Worm (Caenorhabditis elegans): ENCODE data around the gene ubh-2.

Gene ubh-2

DNA sequence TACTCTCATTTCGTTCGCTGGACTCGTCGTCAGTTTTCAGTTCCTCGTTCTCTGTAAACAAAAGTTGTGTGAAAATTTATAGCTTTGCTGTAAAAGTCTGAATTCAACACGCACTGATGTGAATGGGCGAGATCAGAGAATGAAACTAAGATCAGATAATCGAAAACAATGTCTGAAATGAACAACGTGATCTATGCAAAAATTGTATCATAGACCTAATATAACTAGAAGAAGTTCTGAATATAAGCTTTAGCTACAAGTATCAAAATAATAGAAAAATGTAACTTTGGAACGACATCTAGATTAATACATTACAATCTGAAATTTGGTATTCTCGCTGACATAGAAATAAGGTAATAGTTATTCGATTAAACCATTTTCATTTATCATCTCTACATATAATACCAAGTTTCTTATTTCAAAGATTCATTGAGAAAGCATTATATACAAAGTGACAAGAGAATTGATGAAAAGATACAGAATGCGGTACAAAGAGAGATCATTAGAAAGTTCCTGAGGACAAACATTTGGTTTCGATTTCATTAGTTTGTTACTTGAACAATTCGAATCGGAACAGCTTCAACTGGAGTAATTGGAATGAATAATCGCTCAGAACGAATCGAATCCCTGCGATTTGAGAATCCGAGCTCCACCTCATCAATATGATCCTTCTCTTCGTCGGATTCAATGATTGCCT, 5.3 kb downstream of the ubh-2 start, which contains the start of gene moc-2:
Gene moc-2 (minus strand): TSS at position 51 of the 697 bp plus-strand sequence.
- TF ChIP-seq aly-1 (tag; optimal IDR thresholded peaks at IDR 0.05), result no peak
- no peak for TF ChIP-seq tbx-37 (GFP tag; conservative IDR thresholded peaks at IDR 0.05)
- TF ChIP-seq sea-1 (GFP tag; conservative IDR thresholded peaks at IDR 0.05), result no peak
- no peak for TF ChIP-seq ceh-13 (GFP tag; optimal IDR thresholded peaks at IDR 0.05)
- TF ChIP-seq ceh-36 (tag; optimal IDR thresholded peaks at IDR 0.05), result no peak
- TF ChIP-seq tbx-11 (GFP tag; IDR thresholded peaks at IDR 0.05), result no peak
- no peak for TF ChIP-seq B0310.2 (tag; optimal IDR thresholded peaks at IDR 0.05)
- no peak for TF ChIP-seq hnd-1 (tag; optimal IDR thresholded peaks at IDR 0.05)
- TF ChIP-seq ets-7 (tag; optimal IDR thresholded peaks at IDR 0.05), result no peak
- TF ChIP-seq pes-1 (GFP tag; IDR thresholded peaks at IDR 0.05), result no peak
- no peak for TF ChIP-seq tra-4 (tag; optimal IDR thresholded peaks at IDR 0.05)
- TF ChIP-seq hmg-4 (GFP tag; optimal IDR thresholded peaks at IDR 0.05), result no peak
- TF ChIP-seq hmbx-1 (tag; optimal IDR thresholded peaks at IDR 0.05), result no peak

DNA sequence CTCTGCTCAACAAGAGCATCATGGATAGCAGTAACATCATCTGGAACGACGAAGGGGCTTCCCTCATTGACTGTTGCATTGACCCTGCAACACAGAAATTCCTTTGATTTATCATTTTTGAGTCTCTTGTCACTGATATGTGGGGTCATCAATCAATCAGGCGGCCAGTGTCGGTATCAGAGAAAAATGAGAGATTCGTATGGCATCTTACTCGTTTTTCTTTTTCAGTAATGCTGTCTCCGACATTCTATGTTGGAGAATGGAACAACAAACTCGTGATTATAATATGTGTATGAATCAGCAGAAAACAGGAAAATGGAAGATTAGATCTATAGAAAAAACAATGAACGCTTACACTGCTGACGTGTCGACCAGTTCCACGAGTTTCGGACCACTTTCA, 6.5 kb downstream of the ubh-2 start:
- TF ChIP-seq aly-1 (tag; optimal IDR thresholded peaks at IDR 0.05), result no peak
- TF ChIP-seq pes-1 (GFP tag; IDR thresholded peaks at IDR 0.05), result no peak
- no peak for TF ChIP-seq B0310.2 (tag; optimal IDR thresholded peaks at IDR 0.05)
- no peak for TF ChIP-seq hnd-1 (tag; optimal IDR thresholded peaks at IDR 0.05)
- no peak for TF ChIP-seq flt-1 (GFP tag; IDR thresholded peaks at IDR 0.05)
- TF ChIP-seq hmg-4 (GFP tag; optimal IDR thresholded peaks at IDR 0.05), result no peak
- TF ChIP-seq ama-1 (optimal IDR thresholded peaks at IDR 0.05), result no peak
- no peak for TF ChIP-seq ceh-13 (GFP tag; optimal IDR thresholded peaks at IDR 0.05)
- no peak for TF ChIP-seq ceh-36 (tag; optimal IDR thresholded peaks at IDR 0.05)
- TF ChIP-seq tra-4 (tag; optimal IDR thresholded peaks at IDR 0.05), result no peak
- no peak for TF ChIP-seq hmbx-1 (tag; optimal IDR thresholded peaks at IDR 0.05)
- TF ChIP-seq tbx-37 (GFP tag; conservative IDR thresholded peaks at IDR 0.05), result no peak
- no peak for TF ChIP-seq ets-7 (tag; optimal IDR thresholded peaks at IDR 0.05)
- TF ChIP-seq scrt-1 (GFP tag; IDR thresholded peaks at IDR 0.05), result no peak
- no peak for TF ChIP-seq tbx-11 (GFP tag; IDR thresholded peaks at IDR 0.05)
- TF ChIP-seq F13C5.2 (tag; optimal IDR thresholded peaks at IDR 0.05), result no peak
- TF ChIP-seq sea-1 (GFP tag; conservative IDR thresholded peaks at IDR 0.05), result no peak

DNA sequence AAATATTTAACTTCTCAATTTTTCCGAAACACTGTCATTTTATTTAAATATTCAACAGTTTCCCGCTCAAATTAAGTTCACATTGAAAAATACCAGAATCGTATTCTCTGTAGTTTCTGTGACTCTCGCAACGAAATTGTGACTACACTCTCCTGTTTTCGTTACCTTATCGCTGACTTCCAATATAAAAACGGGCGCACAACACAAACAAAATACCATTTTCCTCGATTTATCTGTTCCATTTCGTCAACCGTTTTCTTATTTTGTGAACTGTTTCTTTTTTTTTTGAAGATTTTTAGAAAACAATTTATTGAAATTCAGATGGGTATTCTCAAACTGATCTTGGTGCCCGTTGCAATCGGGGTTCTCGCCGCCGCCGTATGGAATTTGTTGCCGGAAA, 10.7 kb downstream of the ubh-2 start, which contains the start of gene W01A11.1:
Gene W01A11.1 (plus strand): TSS at position 322 of the 400 bp plus-strand sequence.
- TF ChIP-seq scrt-1 (GFP tag; IDR thresholded peaks at IDR 0.05) (no peak), F13C5.2 (tag; optimal IDR thresholded peaks at IDR 0.05) (no peak), hmg-4 (GFP tag; optimal IDR thresholded peaks at IDR 0.05) (no peak), flt-1 (GFP tag; IDR thresholded peaks at IDR 0.05) (no peak), tbx-37 (GFP tag; conservative IDR thresholded peaks at IDR 0.05) (no peak), aly-1 (tag; optimal IDR thresholded peaks at IDR 0.05) (no peak), tbx-11 (GFP tag; IDR thresholded peaks at IDR 0.05) (no peak), B0310.2 (tag; optimal IDR thresholded peaks at IDR 0.05) (no peak), hmbx-1 (tag; optimal IDR thresholded peaks at IDR 0.05) (no peak), ceh-13 (GFP tag; optimal IDR thresholded peaks at IDR 0.05) (no peak), pes-1 (GFP tag; IDR thresholded peaks at IDR 0.05) (no peak), ceh-36 (tag; optimal IDR thresholded peaks at IDR 0.05) (no peak), tra-4 (tag; optimal IDR thresholded peaks at IDR 0.05) (no peak), ets-7 (tag; optimal IDR thresholded peaks at IDR 0.05) (no peak), ama-1 (optimal IDR thresholded peaks at IDR 0.05) (no peak), hnd-1 (tag; optimal IDR thresholded peaks at IDR 0.05) (no peak), sea-1 (GFP tag; conservative IDR thresholded peaks at IDR 0.05) (no peak)

DNA sequence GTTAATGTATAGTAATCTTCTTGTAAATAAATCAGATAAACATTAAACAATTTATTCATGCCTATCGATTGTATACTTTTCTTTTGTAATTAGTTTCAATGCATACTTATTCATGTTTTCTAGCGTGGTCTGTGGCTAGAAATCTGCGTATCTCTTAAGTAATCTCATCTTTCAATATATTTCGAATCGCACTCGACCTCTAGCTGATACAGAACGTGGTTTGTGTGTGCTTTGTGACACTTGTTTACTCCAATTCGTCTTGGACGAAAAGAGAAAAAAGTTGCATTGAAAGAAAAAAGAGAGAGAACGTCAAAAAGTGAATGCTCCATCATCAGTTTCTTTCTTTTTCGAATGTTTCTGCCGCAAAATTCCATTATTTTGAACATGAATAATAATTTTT, 11.2 kb downstream of the ubh-2 start:
- TF ChIP-seq aly-1 (tag; optimal IDR thresholded peaks at IDR 0.05) (no peak), hmg-4 (GFP tag; optimal IDR thresholded peaks at IDR 0.05) (no peak), ama-1 (optimal IDR thresholded peaks at IDR 0.05) (no peak), tbx-37 (GFP tag; conservative IDR thresholded peaks at IDR 0.05) (no peak), sea-1 (GFP tag; conservative IDR thresholded peaks at IDR 0.05) (no peak), ets-7 (tag; optimal IDR thresholded peaks at IDR 0.05) (no peak), F13C5.2 (tag; optimal IDR thresholded peaks at IDR 0.05) (no peak), hmbx-1 (tag; optimal IDR thresholded peaks at IDR 0.05) (no peak)

DNA sequence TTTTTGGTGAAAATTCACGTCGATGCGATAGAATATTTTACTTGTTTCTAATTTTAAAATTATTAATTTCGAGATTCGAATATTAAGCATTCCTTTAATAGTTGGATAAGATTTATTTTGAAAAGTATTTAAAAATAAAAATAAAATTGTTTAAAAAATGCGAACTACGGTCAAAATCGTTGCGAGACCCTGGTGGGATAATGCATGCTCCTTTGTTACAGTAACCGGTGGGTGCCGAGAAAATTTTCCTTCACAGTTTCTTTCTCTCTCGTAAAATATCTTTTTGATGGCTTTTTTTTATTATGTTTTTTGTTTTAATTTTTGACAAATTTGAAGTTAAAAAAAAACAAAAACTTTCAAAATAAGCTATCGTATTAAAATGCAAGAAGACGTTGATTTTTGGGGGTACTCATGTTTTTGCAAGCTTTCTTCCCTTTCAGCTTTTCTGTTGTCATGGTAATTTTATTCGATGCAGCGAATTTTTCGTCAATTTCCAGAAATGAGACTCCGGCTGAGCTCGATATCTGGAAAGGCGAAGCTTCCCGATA, 12.9 kb downstream of the ubh-2 start, which contains the start of gene dgtr-1:
Gene dgtr-1 (plus strand): TSS at position 498 of the 548 bp plus-strand sequence.
- TF ChIP-seq hmg-4 (GFP tag; optimal IDR thresholded peaks at IDR 0.05) (no peak), F13C5.2 (tag; optimal IDR thresholded peaks at IDR 0.05) (no peak), tra-4 (tag; optimal IDR thresholded peaks at IDR 0.05) (no peak), flt-1 (GFP tag; IDR thresholded peaks at IDR 0.05) (no peak), ets-7 (tag; optimal IDR thresholded peaks at IDR 0.05) (no peak), sea-1 (GFP tag; conservative IDR thresholded peaks at IDR 0.05) (no peak), scrt-1 (GFP tag; IDR thresholded peaks at IDR 0.05) (no peak), ceh-36 (tag; optimal IDR thresholded peaks at IDR 0.05) (no peak), hmbx-1 (tag; optimal IDR thresholded peaks at IDR 0.05) (no peak), aly-1 (tag; optimal IDR thresholded peaks at IDR 0.05) (no peak), pes-1 (GFP tag; IDR thresholded peaks at IDR 0.05) (no peak), ceh-13 (GFP tag; optimal IDR thresholded peaks at IDR 0.05) (no peak)

DNA sequence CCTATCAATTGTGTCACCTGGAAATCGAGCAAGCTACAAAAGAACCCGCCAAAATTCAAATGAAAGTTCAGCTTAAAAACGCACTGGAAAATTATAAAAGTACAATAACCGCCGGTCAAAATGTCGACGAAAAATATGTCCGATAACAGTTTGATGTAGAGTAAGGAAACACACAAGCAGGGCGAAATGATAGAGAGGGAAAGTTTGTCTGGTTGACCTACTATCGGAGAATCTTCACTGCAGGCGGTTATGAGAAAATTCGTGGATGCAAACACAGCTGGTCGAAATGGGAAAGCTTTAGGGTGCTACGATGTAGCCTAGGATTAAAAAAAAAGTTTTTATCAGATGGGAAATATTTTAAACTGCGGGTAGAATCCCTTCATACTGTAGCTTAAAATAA, 14.3 kb downstream of the ubh-2 start:
- TF ChIP-seq hnd-1 (tag; optimal IDR thresholded peaks at IDR 0.05) (no peak), ceh-13 (GFP tag; optimal IDR thresholded peaks at IDR 0.05) (no peak), flt-1 (GFP tag; IDR thresholded peaks at IDR 0.05) (no peak), tra-4 (tag; optimal IDR thresholded peaks at IDR 0.05) (no peak), tbx-11 (GFP tag; IDR thresholded peaks at IDR 0.05) (no peak), ceh-36 (tag; optimal IDR thresholded peaks at IDR 0.05) (no peak), ets-7 (tag; optimal IDR thresholded peaks at IDR 0.05) (no peak), B0310.2 (tag; optimal IDR thresholded peaks at IDR 0.05) (no peak), tbx-37 (GFP tag; conservative IDR thresholded peaks at IDR 0.05) (no peak)

DNA sequence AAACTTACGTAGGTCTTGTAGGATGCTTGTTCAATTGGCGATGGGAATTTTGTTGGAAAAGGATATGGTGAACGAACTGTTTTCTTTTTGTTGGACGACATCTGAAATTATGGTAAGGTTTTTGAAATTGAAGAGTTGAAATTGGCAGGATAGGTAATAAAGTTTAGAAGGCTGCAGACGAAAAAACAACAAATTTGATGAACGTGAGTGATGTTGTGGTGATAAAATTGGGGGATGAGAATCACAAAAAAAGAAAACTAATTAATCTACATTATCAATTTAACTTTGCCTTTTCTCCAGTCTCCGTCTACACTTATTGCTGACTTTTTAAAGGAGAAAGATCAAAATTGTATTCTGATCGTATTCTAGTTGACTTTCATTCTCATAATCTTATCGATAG, 15.8 kb downstream of the ubh-2 start, which contains the start of gene cpt-6:
Gene cpt-6 (minus strand): TSS at position 101 of the 400 bp plus-strand sequence.
- TF ChIP-seq hnd-1 (tag; optimal IDR thresholded peaks at IDR 0.05), result no peak
- TF ChIP-seq ets-7 (tag; optimal IDR thresholded peaks at IDR 0.05), result no peak
- no peak for TF ChIP-seq pes-1 (GFP tag; IDR thresholded peaks at IDR 0.05)
- TF ChIP-seq sea-1 (GFP tag; conservative IDR thresholded peaks at IDR 0.05), result no peak
- TF ChIP-seq scrt-1 (GFP tag; IDR thresholded peaks at IDR 0.05), result no peak
- TF ChIP-seq F13C5.2 (tag; optimal IDR thresholded peaks at IDR 0.05), result no peak
- TF ChIP-seq ceh-13 (GFP tag; optimal IDR thresholded peaks at IDR 0.05), result no peak
- TF ChIP-seq aly-1 (tag; optimal IDR thresholded peaks at IDR 0.05), result no peak
- TF ChIP-seq ceh-36 (tag; optimal IDR thresholded peaks at IDR 0.05), result no peak
- no peak for TF ChIP-seq tbx-37 (GFP tag; conservative IDR thresholded peaks at IDR 0.05)
